Fruit fly (Drosophila melanogaster): ENCODE results near the gene P5cr.

DNA sequence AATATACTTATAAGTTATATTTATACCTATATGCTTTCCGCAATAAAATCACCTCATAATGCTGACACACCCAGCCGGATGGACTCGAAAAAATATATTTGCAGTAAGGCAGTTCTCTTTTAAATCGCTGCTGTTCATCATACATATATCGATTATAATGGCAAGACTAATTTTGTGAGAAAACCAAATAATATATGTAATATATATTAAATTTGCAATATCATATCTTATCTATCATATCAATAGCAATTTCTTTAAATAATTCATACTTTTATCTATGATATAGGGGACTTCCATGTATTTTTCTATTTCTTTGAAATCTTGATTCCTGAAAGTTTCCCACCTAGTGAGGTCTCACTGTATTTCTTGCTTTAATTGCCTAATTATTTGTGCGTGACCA lies 33.8 kb downstream of the P5cr start:
- TF ChIP-seq twi (tag; optimal IDR thresholded peaks at IDR 0.05) (no peak), CG10321 (GFP tag; IDR thresholded peaks at IDR 0.05) (no peak), Eip74EF (GFP tag; optimal IDR thresholded peaks at IDR 0.05) (no peak), cwo (GFP tag; optimal IDR thresholded peaks at IDR 0.05) (no peak), pho (GFP tag; optimal IDR thresholded peaks at IDR 0.05) (no peak), NC2β (GFP tag; optimal IDR thresholded peaks at IDR 0.05) (no peak), repo (GFP tag; optimal IDR thresholded peaks at IDR 0.05) (no peak), Hr51 (GFP tag; optimal IDR thresholded peaks at IDR 0.05) (no peak), Hey (tag; optimal IDR thresholded peaks at IDR 0.05) (no peak), ken (GFP tag; IDR thresholded peaks at IDR 0.05) (no peak), fru (optimal IDR thresholded peaks at IDR 0.05) (no peak)
